Worm (Caenorhabditis elegans) whole organism, mixed stage, embryonic: ENCODE results near the gene abcx-1.

Source experiments
- M03D4.4 ChIP-seq: sonication (generic microtip); optimal IDR thresholded peaks from 2 replicates; lab custom pipeline; 2017; ENCODE audit warnings: mild to moderate bottlenecking, missing genetic modification characterization, missing compliant biosample characterization
- bed-3 ChIP-seq: fragments of 200-800 bp; sonication (Bioruptor generic); optimal IDR thresholded peaks from 3 replicates; lab custom pipeline; 2018; ENCODE audit warnings: mild to moderate bottlenecking, missing genetic modification characterization, moderate library complexity, missing compliant biosample characterization
- blmp-1 ChIP-seq: fragments of 150-350 bp; optimal IDR thresholded peaks from 2 replicates; lab custom pipeline; 2014; ENCODE audit warnings: missing biosample characterization, missing genetic modification characterization
- ceh-39 ChIP-seq: fragments of 150-350 bp; optimal IDR thresholded peaks from 2 replicates; lab custom pipeline; 2014; ENCODE audit warnings: missing biosample characterization, missing genetic modification characterization
- ceh-43 ChIP-seq: fragments of 200-800 bp; sonication (Bioruptor generic); optimal IDR thresholded peaks from 2 replicates; lab custom pipeline; 2018; ENCODE audit warnings: mild to moderate bottlenecking, missing genetic modification characterization, moderate library complexity, missing compliant biosample characterization
- ceh-83 ChIP-seq: fragments of 200-800 bp; sonication (Bioruptor generic); optimal IDR thresholded peaks from 2 replicates; lab custom pipeline; 2018; ENCODE audit warnings: mild to moderate bottlenecking, missing genetic modification characterization, missing compliant biosample characterization
- ces-1 ChIP-seq: fragments of 150-350 bp; optimal IDR thresholded peaks from 2 replicates; lab custom pipeline; 2014; ENCODE audit warnings: missing biosample characterization, missing genetic modification reagents, missing genetic modification characterization
- cnd-1 ChIP-seq: fragments of 200-800 bp; sonication (Bioruptor generic); optimal IDR thresholded peaks from 2 replicates; lab custom pipeline; 2018; ENCODE audit warnings: mild to moderate bottlenecking, missing genetic modification characterization, missing compliant biosample characterization
- drap-1 ChIP-seq: fragments of 200-800 bp; sonication (Bioruptor generic); optimal IDR thresholded peaks from 3 replicates; lab custom pipeline; 2018; ENCODE audit warnings: mild to moderate bottlenecking, missing genetic modification characterization, missing compliant biosample characterization
- elt-1 ChIP-seq: sonication (generic microtip); optimal IDR thresholded peaks from 2 replicates; lab custom pipeline; 2017; ENCODE audit warnings: missing genetic modification characterization, mild to moderate bottlenecking, missing compliant biosample characterization, antibody characterized with exemption, moderate library complexity, borderline replicate concordance; ENCODE audit not compliant: insufficient read depth
- elt-3 ChIP-seq: fragments of 150-350 bp; optimal IDR thresholded peaks from 2 replicates; lab custom pipeline; 2014; ENCODE audit warnings: missing biosample characterization, missing genetic modification characterization
- flh-1 ChIP-seq: fragments of 200-800 bp; sonication (Bioruptor generic); optimal IDR thresholded peaks from 2 replicates; lab custom pipeline; 2018; ENCODE audit warnings: mild to moderate bottlenecking, missing genetic modification characterization, moderate library complexity, missing compliant biosample characterization
- ham-2 ChIP-seq: fragments of 200-800 bp; sonication (Bioruptor generic); optimal IDR thresholded peaks from 2 replicates; lab custom pipeline; 2018; ENCODE audit warnings: mild to moderate bottlenecking, missing genetic modification characterization, missing compliant biosample characterization
- hlh-1 ChIP-seq: fragments of 150-350 bp; optimal IDR thresholded peaks from 2 replicates; lab custom pipeline; 2014; ENCODE audit warnings: missing biosample characterization, missing genetic modification reagents, missing genetic modification characterization
- lin-13 ChIP-seq: fragments of 150-350 bp; optimal IDR thresholded peaks from 2 replicates; lab custom pipeline; 2014; ENCODE audit warnings: missing biosample characterization, missing genetic modification characterization
- lin-32 ChIP-seq: fragments of 200-800 bp; sonication (Bioruptor generic); optimal IDR thresholded peaks from 2 replicates; lab custom pipeline; 2018; ENCODE audit warnings: mild to moderate bottlenecking, missing genetic modification characterization, missing compliant biosample characterization
- lsy-2 ChIP-seq: fragments of 150-350 bp; optimal IDR thresholded peaks from 2 replicates; lab custom pipeline; 2014; ENCODE audit warnings: missing biosample characterization, missing genetic modification characterization
- mep-1 ChIP-seq: fragments of 150-350 bp; optimal IDR thresholded peaks from 2 replicates; lab custom pipeline; 2017; ENCODE audit warnings: missing biosample characterization, missing genetic modification reagents, missing genetic modification characterization, inconsistent platforms
- mls-2 ChIP-seq: sonication (generic microtip); optimal IDR thresholded peaks from 2 replicates; lab custom pipeline; 2016; ENCODE audit warnings: mild to moderate bottlenecking, missing genetic modification characterization, moderate library complexity, missing compliant biosample characterization
- nhr-12 ChIP-seq: fragments of 150-350 bp; optimal IDR thresholded peaks from 2 replicates; lab custom pipeline; 2014; ENCODE audit warnings: missing biosample characterization, missing genetic modification characterization
- nhr-2 ChIP-seq: fragments of 150-350 bp; optimal IDR thresholded peaks from 2 replicates; lab custom pipeline; 2014; ENCODE audit warnings: missing biosample characterization, missing genetic modification characterization
- nhr-237 ChIP-seq: fragments of 150-350 bp; optimal IDR thresholded peaks from 2 replicates; lab custom pipeline; 2014; ENCODE audit warnings: missing biosample characterization, missing genetic modification characterization
- nhr-28 ChIP-seq: fragments of 150-350 bp; optimal IDR thresholded peaks from 2 replicates; lab custom pipeline; 2014; ENCODE audit warnings: missing biosample characterization, missing genetic modification characterization
- pha-4 ChIP-seq: fragments of 150-350 bp; optimal IDR thresholded peaks from 2 replicates; lab custom pipeline; 2018; ENCODE audit warnings: missing biosample characterization, missing genetic modification reagents, missing genetic modification characterization
- snpc-4 ChIP-seq: fragments of 150-350 bp; optimal IDR thresholded peaks from 2 replicates; lab custom pipeline; 2014; ENCODE audit warnings: missing biosample characterization, missing genetic modification characterization
- sptf-1 ChIP-seq: sonication (generic microtip); optimal IDR thresholded peaks from 2 replicates; lab custom pipeline; 2017; ENCODE audit warnings: mild to moderate bottlenecking, missing genetic modification characterization, moderate library complexity, missing compliant biosample characterization
- tbx-8 ChIP-seq: fragments of 200-800 bp; sonication (Bioruptor generic); optimal IDR thresholded peaks from 2 replicates; lab custom pipeline; 2018; ENCODE audit warnings: mild to moderate bottlenecking, missing genetic modification characterization, moderate library complexity, missing compliant biosample characterization
- unc-120 ChIP-seq: sonication (generic microtip); optimal IDR thresholded peaks from 2 replicates; lab custom pipeline; 2017; ENCODE audit warnings: missing genetic modification characterization, missing compliant biosample characterization; ENCODE audit not compliant: poor library complexity, severe bottlenecking
- unc-62 ChIP-seq: fragments of 150-350 bp; optimal IDR thresholded peaks from 2 replicates; lab custom pipeline; 2014; ENCODE audit warnings: missing biosample characterization, missing genetic modification reagents, missing genetic modification characterization
- ztf-11 ChIP-seq: fragments of 150-350 bp; optimal IDR thresholded peaks from 2 replicates; lab custom pipeline; 2014; ENCODE audit warnings: missing biosample characterization, missing genetic modification characterization

Gene abcx-1

DNA sequence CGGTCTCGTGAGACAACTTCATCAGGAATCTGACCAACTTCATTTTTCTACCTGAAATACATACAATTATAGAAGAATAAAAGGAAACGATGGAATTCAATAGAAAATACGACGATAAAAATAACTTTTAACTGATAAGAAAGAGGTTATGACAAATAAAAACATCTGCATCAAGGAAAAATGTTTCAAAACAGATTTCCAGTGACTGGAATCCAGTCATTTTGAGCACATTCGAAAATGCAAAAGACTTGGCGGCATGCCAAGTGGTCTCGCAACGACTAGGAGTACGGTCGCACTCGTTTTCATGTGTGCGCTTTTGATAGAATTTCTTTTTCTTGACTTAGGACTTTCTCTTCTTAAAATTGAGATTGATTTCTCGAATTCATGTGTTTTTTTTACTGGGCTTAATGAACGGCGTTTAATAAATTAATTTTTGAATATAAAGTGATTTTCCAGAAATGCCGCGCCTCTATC lies 42.2 kb upstream of the abcx-1 start, which contains the start of the genes snr-3 and rsp-5:
Gene snr-3, minus strand, starts transcription at position 51 of the 474 bp plus-strand sequence.
Gene rsp-5, plus strand, starts transcription at position 455 of the 474 bp plus-strand sequence.
- TF ChIP-seq pha-4 (tag; lab: Kevin White, UChicago), result peak; percentile 66
- peak; percentile 36 for TF ChIP-seq hlh-1 (tag; lab: Kevin White, UChicago)
- peak; percentile 83 for TF ChIP-seq mep-1 (tag; lab: Kevin White, UChicago)
- peak; percentile 55 for TF ChIP-seq lin-13 (tag; lab: Kevin White, UChicago)
- TF ChIP-seq lsy-2, result peak; percentile 97
- TF ChIP-seq flh-1, result no peak
- peak; percentile 8 for TF ChIP-seq ceh-39 (tag; lab: Kevin White, UChicago)
- TF ChIP-seq nhr-237 (tag; lab: Kevin White, UChicago), result peak; percentile 56
- TF ChIP-seq tbx-8 (GFP tag; lab: Kevin White, UChicago), result no peak

ce11 chrII:6491187-6491586 lies 40.8 kb upstream of the abcx-1 start:
- TF ChIP-seq elt-1 (tag; lab: Kevin White, UChicago), result no peak
- TF ChIP-seq blmp-1 (tag; lab: Kevin White, UChicago), result no peak
- TF ChIP-seq unc-120, result no peak
- no peak for TF ChIP-seq cnd-1 (tag; lab: Kevin White, UChicago)
- TF ChIP-seq drap-1 (GFP tag; lab: Kevin White, UChicago), result no peak
- no peak for TF ChIP-seq nhr-12 (tag; lab: Kevin White, UChicago)
- no peak for TF ChIP-seq elt-3 (tag; lab: Kevin White, UChicago)
- no peak for TF ChIP-seq tbx-8 (GFP tag; lab: Kevin White, UChicago)
- TF ChIP-seq unc-62 (GFP tag; lab: Kevin White, UChicago), result no peak
- TF ChIP-seq pha-4 (tag; lab: Kevin White, UChicago), result no peak
- no peak for TF ChIP-seq ces-1
- no peak for TF ChIP-seq snpc-4 (tag; lab: Kevin White, UChicago)
- no peak for TF ChIP-seq ceh-83
- TF ChIP-seq mep-1 (tag; lab: Kevin White, UChicago), result no peak
- TF ChIP-seq nhr-237 (tag; lab: Kevin White, UChicago), result no peak
- no peak for TF ChIP-seq hlh-1 (tag; lab: Kevin White, UChicago)
- TF ChIP-seq, all 35 proteins: peak for 0

DNA sequence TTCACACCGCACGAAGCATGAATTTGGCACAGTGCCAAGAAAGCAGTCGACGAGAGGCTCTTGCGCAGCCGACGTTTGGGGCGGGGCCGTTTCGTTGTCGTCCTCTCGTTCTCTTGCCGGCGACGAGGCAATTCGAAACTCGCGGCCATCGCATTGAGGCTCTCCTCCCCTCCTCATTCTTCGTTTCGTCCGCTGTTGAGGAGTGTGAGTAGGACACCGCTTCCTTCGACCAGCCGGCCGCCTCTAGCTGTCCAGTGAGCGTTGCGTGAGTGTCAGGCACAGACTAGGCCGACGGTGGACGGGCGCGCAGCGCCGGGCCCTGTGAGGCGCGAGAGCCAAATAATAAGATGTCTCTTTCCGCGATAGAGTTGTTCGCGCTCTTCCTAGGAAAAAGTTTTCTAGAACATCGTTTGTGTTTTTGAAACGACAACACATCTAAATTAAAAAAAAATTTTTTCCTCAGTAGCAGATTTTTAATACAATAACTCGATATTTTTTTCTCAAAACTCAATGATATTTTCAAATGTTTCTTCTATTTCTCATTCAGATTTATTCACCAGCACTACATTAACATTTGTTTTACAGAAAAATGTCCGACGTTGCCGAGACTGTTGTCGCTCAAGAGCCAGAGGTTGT lies 40.0 kb upstream of the abcx-1 start, which contains the start of the genes T28D9.11 and T28D9.1:
Gene T28D9.11, minus strand, starts transcription at position 177 of the 636 bp plus-strand sequence.
Gene T28D9.1, plus strand, starts transcription at position 586 of the 636 bp plus-strand sequence.
- no peak for TF ChIP-seq tbx-8 (GFP tag; lab: Kevin White, UChicago)
- TF ChIP-seq lin-32 (GFP tag; lab: Kevin White, UChicago), result peak; percentile 31
- peak; percentile 37 for TF ChIP-seq unc-120
- peak; percentile 64 for TF ChIP-seq sptf-1 (tag; lab: Kevin White, UChicago)
- TF ChIP-seq cnd-1 (tag; lab: Kevin White, UChicago), result peak; percentile 75
- TF ChIP-seq nhr-28, result no peak
- TF ChIP-seq elt-1 (tag; lab: Kevin White, UChicago), result no peak
- peak; percentile 29 for TF ChIP-seq ztf-11 (tag; lab: Kevin White, UChicago)
- TF ChIP-seq hlh-1 (tag; lab: Kevin White, UChicago), result peak; percentile 29
- peak; percentile 74 for TF ChIP-seq M03D4.4 (tag; lab: Kevin White, UChicago)
- TF ChIP-seq ham-2 (GFP tag; lab: Kevin White, UChicago), result peak; percentile 58
- TF ChIP-seq bed-3 (GFP tag; lab: Kevin White, UChicago), result no peak
- peak; percentile 67 for TF ChIP-seq mls-2 (tag; lab: Kevin White, UChicago)
- TF ChIP-seq ceh-43 (GFP tag; lab: Kevin White, UChicago), result peak; percentile 19
- peak; percentile 48 for TF ChIP-seq drap-1 (GFP tag; lab: Kevin White, UChicago)
- no peak for TF ChIP-seq lsy-2
- TF ChIP-seq blmp-1 (tag; lab: Kevin White, UChicago), result no peak
- no peak for TF ChIP-seq nhr-2

- TF ChIP-seq ces-1 (peak; percentile 90), M03D4.4 (tag; lab: Kevin White, UChicago) (no peak), mep-1 (tag; lab: Kevin White, UChicago) (no peak)
These were observed 38.8 kb upstream of the abcx-1 start for ce11 chrII:6493139-6493538.
